Worm (Caenorhabditis elegans) whole organism, L1 larva: ENCODE data around the gene C50F4.16.

ENCODE experiments used
- ama-1 ChIP-seq: fragments of 150-350 bp; optimal IDR thresholded peaks from 2 replicates; lab custom pipeline; 2014
- dpl-1 ChIP-seq, 3 experiments: fragments of 150-350 bp in 2 of 3; sonication (generic microtip) in 1 of 3; optimal IDR thresholded peaks; 2 replicates each; lab custom pipeline; 2014 to 2017; ENCODE audit warnings: missing biosample characterization in 3 of 3, missing genetic modification characterization in 3 of 3, missing genetic modification reagents in 3 of 3
- fkh-10 ChIP-seq: sonication (generic microtip); optimal IDR thresholded peaks from 2 replicates; lab custom pipeline; 2017; ENCODE audit warnings: missing biosample characterization, missing genetic modification reagents, missing genetic modification characterization
- hpl-2 ChIP-seq: fragments of 150-350 bp; optimal IDR thresholded peaks from 2 replicates; lab custom pipeline; 2014; ENCODE audit warnings: missing biosample characterization, missing genetic modification reagents, missing genetic modification characterization
- lir-3 ChIP-seq: sonication (generic microtip); optimal IDR thresholded peaks from 2 replicates; lab custom pipeline; 2016; ENCODE audit warnings: mild to moderate bottlenecking, missing genetic modification characterization, moderate library complexity, missing compliant biosample characterization; ENCODE audit not compliant: poor library complexity
- nhr-76 ChIP-seq: sonication (generic microtip); optimal IDR thresholded peaks from 2 replicates; lab custom pipeline; 2017; ENCODE audit warnings: missing biosample characterization, missing genetic modification characterization
- snpc-4 ChIP-seq: fragments of 150-350 bp; optimal IDR thresholded peaks from 2 replicates; lab custom pipeline; 2014; ENCODE audit warnings: missing biosample characterization, missing genetic modification characterization
- unc-98 ChIP-seq: fragments of 200-800 bp; sonication (Bioruptor generic); IDR thresholded peaks from 2 replicates; pipeline ENCODE4 v1.3.6; 2022; ENCODE audit warnings: missing genetic modification characterization, missing compliant biosample characterization
- ztf-4 ChIP-seq: fragments of 150-350 bp; optimal IDR thresholded peaks from 2 replicates; lab custom pipeline; 2014; ENCODE audit warnings: missing biosample characterization, missing genetic modification characterization

DNA sequence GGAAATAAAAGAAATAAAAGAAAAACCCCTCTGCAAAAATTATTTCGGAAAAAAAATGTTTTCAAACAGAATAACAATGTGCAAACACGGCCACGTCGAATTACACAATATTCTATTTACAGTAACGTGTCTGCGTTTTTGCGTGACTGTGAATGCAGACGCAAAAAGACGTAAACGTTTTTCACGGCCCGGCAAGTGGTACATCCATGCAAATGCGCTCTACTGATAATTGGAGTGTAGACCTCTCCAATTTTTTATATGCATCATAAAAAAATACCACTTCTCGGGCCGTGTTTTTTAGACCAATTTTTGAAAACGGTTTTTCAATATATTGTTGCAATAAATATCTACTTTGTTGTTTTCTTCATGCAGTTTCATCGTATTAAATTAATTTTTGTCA lies 8.1 kb upstream of the C50F4.16 start, which contains the start of gene nstp-10:
- no peak for TF ChIP-seq unc-98
- no peak for TF ChIP-seq ama-1 (lab: Kevin White, UChicago)
- TF ChIP-seq nhr-76 (tag; lab: Kevin White, UChicago), result no peak
- no peak for TF ChIP-seq ztf-4 (tag; lab: Kevin White, UChicago)
- no peak for TF ChIP-seq hpl-2 (GFP tag; lab: Kevin White, UChicago)
- no peak for TF ChIP-seq fkh-10 (GFP tag; lab: Kevin White, UChicago)
- TF ChIP-seq snpc-4 (tag; lab: Kevin White, UChicago), result peak; percentile 4
- TF ChIP-seq lir-3 (tag; lab: Kevin White, UChicago), result no peak
- peak; percentile 12 to 46 (median 43) for TF ChIP-seq dpl-1 (GFP tag; optimal IDR thresholded peaks at IDR 0.05; lab: Kevin White, UChicago)
